Worm (Caenorhabditis elegans) whole organism, L1 larva: ENCODE data around the gene dgk-2.

Source experiments
- C04F5.9 ChIP-seq: sonication (generic microtip); optimal IDR thresholded peaks from 2 replicates; lab custom pipeline; 2016; ENCODE audit warnings: missing genetic modification characterization, missing compliant biosample characterization
- C16A3.4 ChIP-seq: fragments of 150-350 bp; optimal IDR thresholded peaks from 2 replicates; lab custom pipeline; 2014; ENCODE audit warnings: missing biosample characterization, missing genetic modification characterization
- C34B4.2 ChIP-seq: sonication (generic microtip); optimal IDR thresholded peaks from 2 replicates; lab custom pipeline; 2017; ENCODE audit warnings: mild to moderate bottlenecking, missing genetic modification characterization, missing compliant biosample characterization
- alr-1 ChIP-seq: fragments of 200-800 bp; sonication (Bioruptor generic); optimal IDR thresholded peaks from 2 replicates; lab custom pipeline; 2018; ENCODE audit warnings: borderline replicate concordance, mild to moderate bottlenecking, missing genetic modification characterization, missing compliant biosample characterization
- aly-2 ChIP-seq: fragments of 150-350 bp; optimal IDR thresholded peaks from 2 replicates; lab custom pipeline; 2014; ENCODE audit warnings: missing biosample characterization, missing genetic modification characterization
- blmp-1 ChIP-seq: fragments of 150-350 bp; optimal IDR thresholded peaks from 2 replicates; lab custom pipeline; 2014; ENCODE audit warnings: missing biosample characterization, missing genetic modification characterization
- ceh-82 ChIP-seq, 3 experiments: fragments of 150-350 bp in 1 of 3; sonication (generic microtip) in 2 of 3; optimal IDR thresholded peaks; 2 replicates each; lab custom pipeline; 2014 to 2017; ENCODE audit warnings: missing biosample characterization in 3 of 3, missing genetic modification characterization in 3 of 3
- ceh-88 ChIP-seq: fragments of 200-800 bp; sonication (Bioruptor generic); IDR thresholded peaks from 2 replicates; pipeline ENCODE4 v1.3.6; 2022; ENCODE audit warnings: missing genetic modification characterization, missing compliant biosample characterization
- dpl-1 ChIP-seq, 3 experiments: fragments of 150-350 bp in 2 of 3; sonication (generic microtip) in 1 of 3; optimal IDR thresholded peaks; 2 replicates each; lab custom pipeline; 2014 to 2017; ENCODE audit warnings: missing biosample characterization in 3 of 3, missing genetic modification characterization in 3 of 3, missing genetic modification reagents in 3 of 3
- dsc-1 ChIP-seq: sonication (generic microtip); optimal IDR thresholded peaks from 2 replicates; lab custom pipeline; 2016; ENCODE audit warnings: mild to moderate bottlenecking, missing genetic modification characterization, missing compliant biosample characterization
- efl-1 ChIP-seq, 4 experiments: fragments of 150-350 bp; optimal IDR thresholded peaks in 3 of 4; peaks in 1 of 4; 1 replicate in 1 of 4; 2 replicates in 3 of 4; lab custom pipeline; 2014; ENCODE audit warnings: missing biosample characterization in 2 of 4, missing genetic modification characterization in 2 of 4, missing genetic modification reagents in 2 of 4
- elt-2 ChIP-seq: sonication (generic microtip); optimal IDR thresholded peaks from 2 replicates; lab custom pipeline; 2016; ENCODE audit warnings: missing genetic modification characterization, mild to moderate bottlenecking, inconsistent platforms, missing compliant biosample characterization, missing genetic modification reagents
- elt-3 ChIP-seq, 6 experiments: fragments of 150-350 bp in 1 of 6; sonication (generic microtip); optimal IDR thresholded peaks; 2 replicates each; lab custom pipeline; 2017 to 2018; ENCODE audit warnings: missing biosample characterization in 6 of 6, missing genetic modification characterization in 6 of 6, inconsistent platforms in 1 of 6
- fos-1 ChIP-seq: fragments of 150-350 bp; optimal IDR thresholded peaks from 2 replicates; lab custom pipeline; 2014; ENCODE audit warnings: missing biosample characterization, missing genetic modification characterization
- grh-1 ChIP-seq: fragments of 200-800 bp; sonication (Bioruptor generic); IDR thresholded peaks from 2 replicates; pipeline ENCODE4 v1.3.6; 2022; ENCODE audit warnings: missing genetic modification reagents, missing genetic modification characterization, missing compliant biosample characterization
- hlh-4 ChIP-seq: sonication (generic microtip); optimal IDR thresholded peaks from 2 replicates; lab custom pipeline; 2016; ENCODE audit warnings: mild to moderate bottlenecking, missing genetic modification characterization, missing compliant biosample characterization
- hpl-2 ChIP-seq: fragments of 150-350 bp; optimal IDR thresholded peaks from 2 replicates; lab custom pipeline; 2014; ENCODE audit warnings: missing biosample characterization, missing genetic modification reagents, missing genetic modification characterization
- irx-1 ChIP-seq: sonication (generic microtip); optimal IDR thresholded peaks from 2 replicates; lab custom pipeline; 2016; ENCODE audit warnings: missing genetic modification characterization, missing compliant biosample characterization
- jun-1 ChIP-seq: fragments of 150-350 bp; optimal IDR thresholded peaks from 2 replicates; lab custom pipeline; 2014; ENCODE audit warnings: missing biosample characterization, missing genetic modification reagents, missing genetic modification characterization
- lin-14 ChIP-seq: fragments of 200-800 bp; sonication (Bioruptor generic); optimal IDR thresholded peaks from 2 replicates; lab custom pipeline; 2018; ENCODE audit warnings: mild to moderate bottlenecking, missing genetic modification characterization, moderate library complexity, missing compliant biosample characterization
- lin-35 ChIP-seq, 2 experiments: fragments of 150-350 bp; optimal IDR thresholded peaks; 2 replicates each; lab custom pipeline; 2014; ENCODE audit warnings: missing biosample characterization in 2 of 2, missing genetic modification characterization in 2 of 2, missing genetic modification reagents in 2 of 2
- lin-39 ChIP-seq: fragments of 150-350 bp; optimal IDR thresholded peaks from 2 replicates; lab custom pipeline; 2014; ENCODE audit warnings: missing biosample characterization, missing genetic modification reagents, missing genetic modification characterization
- lir-3 ChIP-seq: sonication (generic microtip); optimal IDR thresholded peaks from 2 replicates; lab custom pipeline; 2016; ENCODE audit warnings: mild to moderate bottlenecking, missing genetic modification characterization, moderate library complexity, missing compliant biosample characterization; ENCODE audit not compliant: poor library complexity
- mab-9 ChIP-seq: fragments of 200-800 bp; sonication (Bioruptor generic); IDR thresholded peaks from 2 replicates; pipeline ENCODE4 v1.3.6; 2022; ENCODE audit warnings: missing genetic modification reagents, missing genetic modification characterization, missing compliant biosample characterization
- mdl-1 ChIP-seq, 2 experiments: fragments of 150-350 bp; optimal IDR thresholded peaks; 2 replicates each; lab custom pipeline; 2014 to 2017; ENCODE audit warnings: missing biosample characterization in 2 of 2, missing genetic modification characterization in 2 of 2, inconsistent platforms in 1 of 2
- mef-2 ChIP-seq: fragments of 150-350 bp; optimal IDR thresholded peaks from 2 replicates; lab custom pipeline; 2014; ENCODE audit warnings: missing biosample characterization, missing genetic modification characterization
- mep-1 ChIP-seq: fragments of 150-350 bp; optimal IDR thresholded peaks from 2 replicates; lab custom pipeline; 2014; ENCODE audit warnings: missing biosample characterization, missing genetic modification characterization
- nhr-11 ChIP-seq: fragments of 150-350 bp; optimal IDR thresholded peaks from 2 replicates; lab custom pipeline; 2014; ENCODE audit warnings: missing biosample characterization, missing genetic modification characterization
- nhr-20 ChIP-seq: sonication (generic microtip); optimal IDR thresholded peaks from 2 replicates; lab custom pipeline; 2016; ENCODE audit warnings: mild to moderate bottlenecking, missing genetic modification characterization, missing compliant biosample characterization
- nhr-237 ChIP-seq: fragments of 150-350 bp; optimal IDR thresholded peaks from 2 replicates; lab custom pipeline; 2014; ENCODE audit warnings: missing biosample characterization, missing genetic modification characterization
- nhr-47 ChIP-seq: sonication (generic microtip); optimal IDR thresholded peaks from 2 replicates; lab custom pipeline; 2016; ENCODE audit warnings: mild to moderate bottlenecking, missing genetic modification characterization, moderate library complexity, missing compliant biosample characterization
- nhr-77 ChIP-seq: fragments of 150-350 bp; optimal IDR thresholded peaks from 2 replicates; lab custom pipeline; 2014; ENCODE audit warnings: missing biosample characterization, missing genetic modification characterization
- nhr-84 ChIP-seq: sonication (generic microtip); optimal IDR thresholded peaks from 2 replicates; lab custom pipeline; 2017; ENCODE audit warnings: missing biosample characterization, missing genetic modification characterization
- nhr-85 ChIP-seq: sonication (generic microtip); peaks from one replicate; lab custom pipeline; 2016; ENCODE audit warnings: missing genetic modification characterization, inconsistent platforms, missing compliant biosample characterization
- nhr-90 ChIP-seq: sonication (generic microtip); optimal IDR thresholded peaks from 2 replicates; lab custom pipeline; 2016; ENCODE audit warnings: mild to moderate bottlenecking, missing genetic modification characterization, missing compliant biosample characterization; ENCODE audit not compliant: poor library complexity
- pax-3 ChIP-seq: fragments of 200-800 bp; sonication (Bioruptor generic); optimal IDR thresholded peaks from 2 replicates; lab custom pipeline; 2018; ENCODE audit warnings: mild to moderate bottlenecking, missing genetic modification characterization, moderate library complexity, missing compliant biosample characterization
- skn-1 ChIP-seq: fragments of 150-350 bp; optimal IDR thresholded peaks from 2 replicates; lab custom pipeline; 2014; ENCODE audit warnings: missing biosample characterization, missing genetic modification characterization
- snpc-4 ChIP-seq: fragments of 150-350 bp; optimal IDR thresholded peaks from 2 replicates; lab custom pipeline; 2014; ENCODE audit warnings: missing biosample characterization, missing genetic modification characterization
- sptf-1 ChIP-seq: fragments of 150-350 bp; optimal IDR thresholded peaks from 2 replicates; lab custom pipeline; 2014; ENCODE audit warnings: missing biosample characterization, missing genetic modification characterization
- swsn-7 ChIP-seq: sonication (generic microtip); optimal IDR thresholded peaks from 2 replicates; lab custom pipeline; 2016; ENCODE audit warnings: missing genetic modification characterization, missing compliant biosample characterization
- xbp-1 ChIP-seq: sonication (generic microtip); optimal IDR thresholded peaks from 2 replicates; lab custom pipeline; 2016; ENCODE audit warnings: missing genetic modification characterization, missing compliant biosample characterization
- zag-1 ChIP-seq: fragments of 150-350 bp; optimal IDR thresholded peaks from 2 replicates; lab custom pipeline; 2014; ENCODE audit warnings: missing biosample characterization, missing genetic modification characterization
- ztf-4 ChIP-seq: fragments of 150-350 bp; optimal IDR thresholded peaks from 2 replicates; lab custom pipeline; 2014; ENCODE audit warnings: missing biosample characterization, missing genetic modification characterization

Gene dgk-2

DNA sequence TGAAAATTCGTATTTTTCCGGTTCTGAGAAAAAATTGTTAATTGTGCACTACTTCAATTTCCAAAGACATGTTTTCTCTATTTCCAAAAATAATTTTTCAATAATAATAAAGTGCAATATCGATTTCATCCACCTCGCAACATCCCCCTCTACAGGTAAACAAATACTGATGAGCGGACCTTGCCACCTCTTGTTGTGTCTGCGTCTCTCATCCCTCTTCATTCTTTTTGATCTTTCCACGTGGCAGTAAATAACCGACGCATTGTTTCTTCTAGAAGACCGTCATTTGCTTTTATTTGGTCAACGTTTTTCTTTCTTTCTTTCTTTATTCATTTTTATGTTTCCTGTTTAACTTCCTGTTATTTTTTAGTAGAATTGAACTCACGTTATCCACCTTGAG lies 929 bp downstream of the dgk-2 start:
- no peak for TF ChIP-seq nhr-237 (tag; lab: Kevin White, UChicago)
- no peak for TF ChIP-seq snpc-4 (tag; lab: Kevin White, UChicago)
- TF ChIP-seq xbp-1 (tag; lab: Kevin White, UChicago) = no peak
- peak in 1 of 2 experiments; percentile 13 for TF ChIP-seq mdl-1 (tag; optimal IDR thresholded peaks at IDR 0.05; lab: Kevin White, UChicago)
- no peak for TF ChIP-seq mef-2
- no peak for TF ChIP-seq sptf-1
- TF ChIP-seq ceh-88 (GFP tag; lab: Robert Waterston, UW) = no peak
- no peak for TF ChIP-seq lir-3 (tag; lab: Kevin White, UChicago)
- TF ChIP-seq, all 84 proteins: peak for 1

DNA sequence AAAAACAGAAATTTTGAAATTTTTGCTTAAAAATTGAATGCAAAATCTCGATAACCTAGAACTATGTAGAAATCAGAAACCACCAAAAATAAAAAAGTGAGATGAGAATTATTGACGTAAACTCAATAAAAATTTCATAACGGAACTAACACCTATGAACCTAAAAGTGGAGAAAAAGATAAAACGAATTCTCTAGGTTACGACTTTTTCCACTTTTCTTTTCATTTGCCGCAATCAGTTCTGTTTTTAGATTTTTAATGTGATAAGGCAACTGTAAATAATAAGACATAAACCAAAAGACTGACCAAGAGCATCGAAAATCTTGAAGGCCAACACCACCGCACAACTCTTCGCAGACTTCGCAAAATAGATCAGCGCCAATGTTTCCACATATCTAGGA lies 2.1 kb downstream of the dgk-2 start:
- TF ChIP-seq alr-1 = no peak
- no peak for TF ChIP-seq nhr-47
- TF ChIP-seq jun-1 = no peak
- no peak for TF ChIP-seq dsc-1
- TF ChIP-seq elt-2 (tag; lab: Kevin White, UChicago) = peak; percentile 18
- no peak for TF ChIP-seq lin-35 (GFP tag; optimal IDR thresholded peaks at IDR 0.05; lab: Kevin White, UChicago)
- no peak for TF ChIP-seq nhr-84 (tag; lab: Kevin White, UChicago)
- no peak for TF ChIP-seq mab-9 (GFP tag; lab: Robert Waterston, UW)
- TF ChIP-seq blmp-1 = peak; percentile 10
- TF ChIP-seq, all 84 proteins: peak for 2

DNA sequence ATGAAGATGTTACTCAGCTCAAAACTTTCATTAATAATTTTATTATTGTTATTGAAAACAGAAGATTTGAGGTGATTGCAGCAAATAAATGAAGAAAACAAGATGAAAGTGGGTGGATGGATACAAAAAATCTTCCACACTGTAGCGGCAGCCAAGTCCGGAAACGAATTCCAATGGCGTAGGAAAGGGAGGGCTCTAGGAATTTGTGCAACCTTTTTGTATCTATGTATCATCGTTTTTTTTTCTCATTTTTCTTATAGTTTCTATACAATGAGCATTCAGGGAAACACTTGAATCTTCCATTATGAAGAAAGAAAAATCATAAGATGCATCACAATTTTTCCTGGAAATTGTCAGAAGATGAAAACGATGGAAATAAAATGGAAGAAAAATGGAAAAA lies 3.7 kb downstream of the dgk-2 start:
- TF ChIP-seq grh-1 (GFP tag; lab: Robert Waterston, UW) (no peak), hpl-2 (GFP tag; lab: Kevin White, UChicago) (no peak)

DNA sequence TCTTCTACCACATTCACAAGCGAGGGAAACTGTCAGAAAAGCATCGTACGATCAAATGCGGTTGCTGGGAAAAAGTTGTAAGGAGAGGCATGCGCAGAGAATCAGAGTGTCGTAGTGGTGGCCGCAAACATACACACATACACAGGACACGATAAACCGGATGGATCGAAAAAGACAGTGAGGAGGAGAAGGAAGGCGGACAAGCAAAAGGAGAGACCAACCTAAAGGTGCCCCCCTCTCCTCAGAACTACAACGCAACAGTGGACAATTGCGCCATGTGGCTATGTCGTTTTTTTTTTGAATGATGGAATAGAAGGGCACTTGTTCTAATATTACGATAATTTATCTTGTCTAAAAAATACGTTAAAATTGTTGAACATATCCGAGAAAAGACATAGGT lies 5.7 kb downstream of the dgk-2 start:
- TF ChIP-seq alr-1 (no peak), blmp-1 (peak; percentile 60), efl-1 (optimal IDR thresholded peaks at IDR 0.05; lab: Kevin White, UChicago) (no peak), efl-1 (GFP tag; optimal IDR thresholded peaks at IDR 0.05 in 1 of 2; lab: Kevin White, UChicago) (peak in 1 of 2 experiments; percentile 80), zag-1 (tag; lab: Kevin White, UChicago) (no peak), lin-14 (GFP tag; lab: Kevin White, UChicago) (peak; percentile 45), mdl-1 (tag; optimal IDR thresholded peaks at IDR 0.05; lab: Kevin White, UChicago) (peak in 1 of 2 experiments; percentile 13), sptf-1 (no peak), nhr-11 (tag; lab: Kevin White, UChicago) (no peak), fos-1 (tag; lab: Kevin White, UChicago) (no peak), ceh-88 (GFP tag; lab: Robert Waterston, UW) (no peak), nhr-85 (tag; lab: Kevin White, UChicago) (peak; percentile 82), xbp-1 (tag; lab: Kevin White, UChicago) (peak; percentile 5)
- TF ChIP-seq, all 84 proteins: peak for 6

DNA sequence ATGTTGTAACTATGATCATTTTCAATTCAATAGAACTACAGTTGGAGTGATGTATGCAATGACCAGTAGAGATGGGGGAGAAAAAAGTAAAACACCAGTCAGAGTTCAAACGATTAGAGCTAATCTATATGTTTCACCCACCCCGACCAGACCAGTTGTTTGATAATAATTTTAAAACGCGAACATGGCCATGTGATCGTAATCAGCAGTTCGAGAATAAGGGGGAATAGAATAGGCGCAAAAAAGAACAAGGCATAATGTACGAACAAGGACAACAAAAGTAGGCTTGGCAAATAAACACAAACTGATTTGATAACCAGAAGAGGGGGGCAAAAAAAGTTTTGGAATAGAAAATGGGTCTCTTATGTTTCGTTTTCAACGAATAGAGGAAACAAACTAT lies 6.1 kb downstream of the dgk-2 start:
- TF ChIP-seq nhr-90 (tag; lab: Kevin White, UChicago) (peak; percentile 43), elt-2 (tag; lab: Kevin White, UChicago) (peak; percentile 51), nhr-20 (peak; percentile 33), pax-3 (tag; lab: Kevin White, UChicago) (no peak), C04F5.9 (tag; lab: Kevin White, UChicago) (no peak), elt-3 (tag; optimal IDR thresholded peaks at IDR 0.05; lab: Kevin White, UChicago) (peak in 1 of 6 experiments; percentile 19), alr-1 (no peak), mep-1 (peak; percentile 1), ceh-88 (GFP tag; lab: Robert Waterston, UW) (no peak), lin-14 (GFP tag; lab: Kevin White, UChicago) (no peak), irx-1 (tag; lab: Kevin White, UChicago) (no peak), C16A3.4 (tag; lab: Kevin White, UChicago) (no peak), ceh-82 (tag; optimal IDR thresholded peaks at IDR 0.05; lab: Kevin White, UChicago) (no peak), nhr-237 (tag; lab: Kevin White, UChicago) (no peak), dpl-1 (GFP tag; optimal IDR thresholded peaks at IDR 0.05; lab: Kevin White, UChicago) (no peak), nhr-84 (tag; lab: Kevin White, UChicago) (no peak), jun-1 (no peak), C34B4.2 (tag; lab: Kevin White, UChicago) (no peak), skn-1 (tag; lab: Kevin White, UChicago) (no peak), nhr-77 (tag; lab: Kevin White, UChicago) (no peak), blmp-1 (no peak), aly-2 (tag; lab: Kevin White, UChicago) (no peak), ztf-4 (tag; lab: Kevin White, UChicago) (no peak), hpl-2 (GFP tag; lab: Kevin White, UChicago) (no peak), lin-35 (GFP tag; optimal IDR thresholded peaks at IDR 0.05; lab: Kevin White, UChicago) (peak in 1 of 2 experiments; percentile 48), efl-1 (optimal IDR thresholded peaks at IDR 0.05; lab: Kevin White, UChicago) (no peak), efl-1 (GFP tag; optimal IDR thresholded peaks at IDR 0.05 in 1 of 2; lab: Kevin White, UChicago) (peak in 1 of 2 experiments; percentile 88), lin-39 (tag; lab: Kevin White, UChicago) (no peak), swsn-7 (tag; lab: Kevin White, UChicago) (no peak), hlh-4 (tag; lab: Kevin White, UChicago) (no peak)
